Worm (Caenorhabditis elegans) whole organism, mixed stage, embryonic: ENCODE data around the gene dhs-11.

Experiments
- drap-1 ChIP-seq: fragments of 200-800 bp; sonication (Bioruptor generic); optimal IDR thresholded peaks from 3 replicates; lab custom pipeline; 2018; ENCODE audit warnings: mild to moderate bottlenecking, missing genetic modification characterization, missing compliant biosample characterization
- elt-3 ChIP-seq: fragments of 150-350 bp; optimal IDR thresholded peaks from 2 replicates; lab custom pipeline; 2014; ENCODE audit warnings: missing biosample characterization, missing genetic modification characterization

DNA sequence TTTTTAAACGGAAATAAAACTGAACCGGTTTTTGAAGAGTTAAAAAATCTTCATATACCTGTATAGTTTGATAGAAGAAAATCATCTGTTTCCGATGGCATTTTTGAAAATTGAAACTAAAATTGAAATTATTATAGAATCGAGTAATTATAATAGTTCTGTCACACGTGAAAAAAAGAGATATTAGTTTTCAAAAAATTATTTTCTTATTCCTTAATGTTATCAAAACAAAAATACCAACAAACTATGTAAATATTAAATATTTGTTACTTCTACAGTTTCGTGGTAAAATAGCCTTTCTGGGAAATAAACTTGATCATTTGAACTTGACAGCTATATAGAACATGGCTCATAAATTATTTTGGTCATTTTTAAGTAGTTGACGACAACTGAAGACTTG lies 13.6 kb downstream of the dhs-11 start, which contains the start of gene swt-4:
- TF ChIP-seq elt-3 (tag; lab: Kevin White, UChicago) (no peak), drap-1 (no peak)
